Worm (Caenorhabditis elegans): ENCODE measurements around the gene F11D11.6.

F11D11.6 gene

DNA sequence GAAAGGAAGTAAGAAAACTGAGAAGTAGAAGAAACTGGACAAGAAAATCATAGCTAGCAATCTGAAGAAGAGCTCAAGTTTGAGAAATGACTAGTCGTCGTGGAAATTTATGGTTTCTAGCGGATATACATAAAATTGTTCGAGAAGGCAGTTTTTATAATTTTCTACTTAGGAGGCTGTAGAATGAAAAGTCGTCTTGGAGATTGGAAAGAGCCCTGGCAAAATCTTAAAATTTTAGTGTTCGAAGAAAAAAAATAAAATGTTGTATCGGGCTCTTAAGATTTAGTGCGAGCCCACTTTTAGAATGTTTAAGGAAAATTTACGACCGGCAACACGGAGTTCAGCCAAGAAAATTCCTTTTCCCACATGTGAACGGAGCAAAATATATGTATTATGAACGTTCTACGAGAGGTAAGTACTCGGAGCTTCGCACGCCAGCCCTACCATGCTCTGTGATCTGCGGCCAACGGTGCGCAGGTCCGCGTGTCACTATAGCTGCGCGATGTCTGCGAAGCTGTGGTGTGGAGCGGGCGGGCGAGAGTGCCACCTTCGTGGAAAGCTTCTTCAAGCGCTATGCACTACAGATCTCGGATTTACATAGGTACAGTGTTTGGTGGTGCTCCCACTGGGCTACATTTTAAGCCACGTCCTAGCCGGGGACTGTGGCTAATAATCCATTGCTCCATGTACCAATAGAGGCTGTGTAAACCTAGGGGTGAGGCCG lies 5.8 kb downstream of the F11D11.6 start, which contains the start of gene clec-251:
Gene clec-251 (minus strand): TSS at position 51 of the 724 bp plus-strand sequence.
- TF ChIP-seq eor-1 (tag; optimal IDR thresholded peaks at IDR 0.05) (no peak), ceh-16 (tag; optimal IDR thresholded peaks at IDR 0.05) (no peak), jun-1 (tag; optimal IDR thresholded peaks at IDR 0.05) (no peak), lsy-12 (tag; optimal IDR thresholded peaks at IDR 0.05) (no peak), aly-2 (tag; optimal IDR thresholded peaks at IDR 0.05) (no peak), egl-5 (tag; optimal IDR thresholded peaks at IDR 0.05) (no peak), mdl-1 (tag; optimal IDR thresholded peaks at IDR 0.05) (no peak), daf-12 (tag; optimal IDR thresholded peaks at IDR 0.05) (no peak), R02D3.7 (tag; optimal IDR thresholded peaks at IDR 0.05) (no peak), nhr-25 (tag; optimal IDR thresholded peaks at IDR 0.05) (no peak), ZK546.5 (tag; optimal IDR thresholded peaks at IDR 0.05) (no peak), unc-39 (tag; optimal IDR thresholded peaks at IDR 0.05) (no peak), ama-1 (optimal IDR thresholded peaks at IDR 0.05) (no peak), ztf-11 (tag; optimal IDR thresholded peaks at IDR 0.05) (no peak)

ce11 chrV:18742108-18742507 lies 10.8 kb downstream of the F11D11.6 start, which contains the start of gene clec-250:
clec-250 (minus strand) TSS chrV:18742208.
- TF ChIP-seq nhr-76 (tag; optimal IDR thresholded peaks at IDR 0.05) (no peak), ceh-82 (tag; optimal IDR thresholded peaks at IDR 0.05) (no peak), elt-3 (tag; optimal IDR thresholded peaks at IDR 0.05) (no peak), skn-1 (tag; optimal IDR thresholded peaks at IDR 0.05) (no peak), nhr-43 (tag; optimal IDR thresholded peaks at IDR 0.05; ENCODE audit: poor library complexity, severe bottlenecking) (no peak), zag-1 (tag; optimal IDR thresholded peaks at IDR 0.05) (no peak), ceh-28 (tag; optimal IDR thresholded peaks at IDR 0.05) (no peak), nfya-1 (tag; optimal IDR thresholded peaks at IDR 0.05; ENCODE audit: insufficient read depth) (no peak), egl-27 (tag; optimal IDR thresholded peaks at IDR 0.05) (no peak), nhr-77 (tag; optimal IDR thresholded peaks at IDR 0.05) (no peak)

DNA sequence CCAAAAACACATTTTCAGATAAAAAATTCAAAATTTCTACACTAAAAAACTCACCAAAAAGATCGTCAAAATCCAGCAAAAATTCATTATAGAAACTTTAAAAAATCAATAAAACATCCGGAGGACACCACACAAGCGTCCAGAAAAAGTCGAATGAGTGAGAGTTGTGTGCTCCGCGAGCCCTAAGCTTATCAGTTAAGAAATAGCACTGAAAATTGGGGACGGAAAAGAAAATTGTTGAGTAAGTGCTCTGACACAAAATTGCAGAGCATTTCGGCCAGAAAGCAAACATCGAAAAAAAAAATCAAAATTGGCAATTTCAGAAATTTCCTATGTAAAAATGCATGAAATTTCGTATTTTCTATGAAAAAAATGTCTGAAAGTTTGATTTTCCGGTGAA lies 15.3 kb downstream of the F11D11.6 start:
- no peak for TF ChIP-seq unc-39 (tag; optimal IDR thresholded peaks at IDR 0.05)
- TF ChIP-seq nhr-11 (tag; optimal IDR thresholded peaks at IDR 0.05) = no peak

DNA sequence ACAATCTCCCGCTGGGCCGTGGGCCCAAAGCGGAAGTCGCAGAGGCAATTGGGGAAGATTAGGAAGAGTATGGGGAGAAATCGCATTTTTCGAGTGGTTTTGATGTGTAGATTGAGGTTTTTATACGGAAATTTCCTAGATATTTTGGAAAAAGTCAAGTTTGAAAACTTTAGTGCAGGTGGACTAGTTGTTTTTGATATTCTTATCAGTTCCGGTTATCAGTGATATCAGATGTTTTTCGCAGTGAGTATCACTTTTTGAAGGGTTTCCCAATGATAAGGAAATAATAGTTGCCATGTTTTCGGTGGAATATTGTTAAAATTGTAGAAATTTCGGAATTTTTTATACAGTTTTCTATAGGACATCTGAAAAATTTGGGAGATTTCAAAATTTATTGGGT lies 18.6 kb downstream of the F11D11.6 start, which contains the start of gene scl-20:
Gene scl-20 (minus strand): TSS at position 101 of the 400 bp plus-strand sequence.
- TF ChIP-seq egl-27 (tag; optimal IDR thresholded peaks at IDR 0.05) (no peak), fkh-2 (tag; optimal IDR thresholded peaks at IDR 0.05) (no peak), lin-39 (tag; optimal IDR thresholded peaks at IDR 0.05) (no peak), nhr-12 (tag; optimal IDR thresholded peaks at IDR 0.05) (no peak), elt-1 (tag; optimal IDR thresholded peaks at IDR 0.05) (no peak), ceh-9 (tag; optimal IDR thresholded peaks at IDR 0.05) (no peak), tbx-2 (tag; optimal IDR thresholded peaks at IDR 0.05) (no peak), jun-1 (tag; optimal IDR thresholded peaks at IDR 0.05) (no peak)

ce11 chrV:18733942-18734341 lies 19.0 kb downstream of the F11D11.6 start:
- no peak for TF ChIP-seq nhr-76 (tag; optimal IDR thresholded peaks at IDR 0.05)
- TF ChIP-seq fkh-10 (GFP tag; optimal IDR thresholded peaks at IDR 0.05) = no peak
- TF ChIP-seq lsy-12 (tag; optimal IDR thresholded peaks at IDR 0.05) = no peak
- TF ChIP-seq nhr-11 (tag; optimal IDR thresholded peaks at IDR 0.05) = no peak
- no peak for TF ChIP-seq tbx-2 (tag; optimal IDR thresholded peaks at IDR 0.05)
- no peak for TF ChIP-seq zag-1 (tag; optimal IDR thresholded peaks at IDR 0.05)
- TF ChIP-seq nhr-43 (tag; optimal IDR thresholded peaks at IDR 0.05; ENCODE audit: poor library complexity, severe bottlenecking) = no peak
- no peak for TF ChIP-seq lin-15B (tag; optimal IDR thresholded peaks at IDR 0.05)
- TF ChIP-seq eor-1 (tag; optimal IDR thresholded peaks at IDR 0.05) = no peak
- no peak for TF ChIP-seq elt-3 (tag; optimal IDR thresholded peaks at IDR 0.05)
- TF ChIP-seq unc-62 (GFP tag; optimal IDR thresholded peaks at IDR 0.05) = no peak
- no peak for TF ChIP-seq daf-12 (tag; optimal IDR thresholded peaks at IDR 0.05)
- TF ChIP-seq pha-4 (tag; optimal IDR thresholded peaks at IDR 0.05) = no peak
- TF ChIP-seq egl-27 (tag; optimal IDR thresholded peaks at IDR 0.05) = no peak
- no peak for TF ChIP-seq pqm-1 (tag; optimal IDR thresholded peaks at IDR 0.05)
- TF ChIP-seq nhr-23 (tag; optimal IDR thresholded peaks at IDR 0.05) = no peak

Data from whole organism, L3 larva.